Worm (Caenorhabditis elegans): ENCODE measurements around the gene F13E9.15.

F13E9.15 gene

DNA sequence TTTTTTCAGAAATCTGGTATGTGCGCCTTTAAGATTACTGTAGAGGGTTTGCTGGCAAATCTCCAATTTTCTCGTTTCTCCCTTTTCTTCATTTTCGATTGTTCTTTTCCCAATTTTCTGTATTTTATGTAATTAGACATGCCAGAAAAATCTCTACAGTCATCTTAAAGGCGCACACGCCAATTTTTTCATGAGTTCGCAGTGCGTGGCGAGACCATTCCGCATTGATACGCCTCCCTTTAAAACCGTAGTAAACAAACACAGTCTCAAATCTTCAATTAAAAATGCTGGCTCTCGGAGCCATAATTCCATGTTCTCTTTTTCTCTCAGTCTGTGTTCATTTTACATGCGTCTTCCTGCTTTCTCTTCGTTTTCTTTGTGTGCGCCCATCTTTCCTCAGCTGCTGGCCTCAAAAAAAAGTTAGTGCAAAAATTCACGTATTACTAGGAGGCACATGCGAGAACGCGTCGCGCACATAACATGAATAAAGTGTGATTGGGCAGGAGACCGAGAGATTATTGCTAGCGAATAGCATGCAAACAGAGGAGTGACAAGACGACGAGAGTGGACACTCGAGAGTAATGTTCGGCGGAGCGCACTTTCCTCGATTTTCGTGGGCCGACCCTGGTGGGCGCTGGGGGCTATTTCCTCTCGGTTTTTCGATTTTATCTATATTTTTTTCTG lies 29.3 kb upstream of the F13E9.15 start (continued):
- TF ChIP-seq hlh-12 (tag; optimal IDR thresholded peaks at IDR 0.05) (no peak), snpc-3.4 (tag; optimal IDR thresholded peaks at IDR 0.05) (peak; percentile 25), attf-3 (GFP tag; conservative IDR thresholded peaks at IDR 0.05) (0 out of 2 replicates have a peak, but pooled peaks have one; percentile 20), pbrm-1 (GFP tag; IDR thresholded peaks at IDR 0.05) (0 out of 2 replicates have a peak, but pooled peaks have one; percentile 32), dox-1 (GFP tag; IDR thresholded peaks at IDR 0.05) (peak; percentile 84), somi-1 (GFP tag; optimal IDR thresholded peaks at IDR 0.05) (peak; percentile 38), attf-6 (GFP tag; IDR thresholded peaks at IDR 0.05) (no peak), F55B11.4 (tag; optimal IDR thresholded peaks at IDR 0.05; ENCODE audit: borderline replicate concordance, insufficient read depth) (no peak), nhr-80 (tag; optimal IDR thresholded peaks at IDR 0.05) (peak; percentile 83), ets-4 (GFP tag; optimal IDR thresholded peaks at IDR 0.05) (no peak), nfya-2 (GFP tag; IDR thresholded peaks at IDR 0.05) (no peak), rec-8 (tag; optimal IDR thresholded peaks at IDR 0.05) (no peak), T07F8.4 (tag; optimal IDR thresholded peaks at IDR 0.05) (no peak), zim-3 (tag; optimal IDR thresholded peaks at IDR 0.05) (no peak), F39B2.1 (GFP tag; IDR thresholded peaks at IDR 0.05) (no peak), let-607 (tag; optimal IDR thresholded peaks at IDR 0.05) (no peak), nhr-179 (tag; optimal IDR thresholded peaks at IDR 0.05) (no peak), lin-26 (GFP tag; IDR thresholded peaks at IDR 0.05) (0 out of 2 replicates have a peak, but pooled peaks have one; percentile 40), B0261.1 (tag; optimal IDR thresholded peaks at IDR 0.05) (no peak), hrde-1 (tag; optimal IDR thresholded peaks at IDR 0.05; ENCODE audit: borderline replicate concordance) (no peak), madf-8 (GFP tag; conservative IDR thresholded peaks at IDR 0.05) (peak; percentile 91), atf-7 (tag; optimal IDR thresholded peaks at IDR 0.05) (no peak), hsf-1 (GFP tag; IDR thresholded peaks at IDR 0.05) (no peak), ceh-91 (GFP tag; IDR thresholded peaks at IDR 0.05) (peak; percentile 68), ceh-40 (GFP tag; IDR thresholded peaks at IDR 0.05) (no peak), egl-18 (GFP tag; IDR thresholded peaks at IDR 0.05) (no peak), nfya-1 (tag; optimal IDR thresholded peaks at IDR 0.05; ENCODE audit: borderline replicate concordance, insufficient read depth) (no peak), D2030.7 (GFP tag; IDR thresholded peaks at IDR 0.05) (peak; percentile 14; the same call in 1 of the 2 replicates), mcd-1 (GFP tag; IDR thresholded peaks at IDR 0.05) (peak; percentile 81), Y79H2A.3 (GFP tag; conservative IDR thresholded peaks at IDR 0.05) (no peak), C17E4.6 (GFP tag; IDR thresholded peaks at IDR 0.05) (no peak), zfh-2 (GFP tag; conservative IDR thresholded peaks at IDR 0.05) (peak; percentile 85), tbx-9 (tag; optimal IDR thresholded peaks at IDR 0.05; ENCODE audit: borderline replicate concordance) (no peak), F57A8.1 (GFP tag; optimal IDR thresholded peaks at IDR 0.05) (no peak), K11D2.4 (GFP tag; IDR thresholded peaks at IDR 0.05) (0 out of 2 replicates have a peak, but pooled peaks have one; percentile 33), Y56A3A.18 (GFP tag; IDR thresholded peaks at IDR 0.05) (no peak), fkh-3 (tag; optimal IDR thresholded peaks at IDR 0.05) (no peak), ztf-18 (tag; optimal IDR thresholded peaks at IDR 0.05) (peak; percentile 64), nfyb-1 (GFP tag; IDR thresholded peaks at IDR 0.05) (peak; percentile 62; the same call in 1 of the 2 replicates), ceh-58 (GFP tag; IDR thresholded peaks at IDR 0.05) (no peak), T26A5.8 (tag; optimal IDR thresholded peaks at IDR 0.05) (no peak), sea-2 (GFP tag; IDR thresholded peaks at IDR 0.05) (no peak), K12H6.12 (tag; optimal IDR thresholded peaks at IDR 0.05) (peak; percentile 77), cebp-2 (GFP tag; IDR thresholded peaks at IDR 0.05) (no peak), F37B4.10 (GFP tag; IDR thresholded peaks at IDR 0.05) (no peak), B0336.3 (GFP tag; IDR thresholded peaks at IDR 0.05) (peak; percentile 74), him-1 (tag; optimal IDR thresholded peaks at IDR 0.05) (peak; percentile 19)
